Fruit fly (Drosophila melanogaster) whole organism, embryonic: ENCODE measurements around the gene wdb.
A peak's percentile ranks its signal among the peaks of the same experiment; 100 is the strongest.

ENCODE experiments used
- ATbp ChIP-seq: fragments of 200-800 bp; sonication (Bioruptor generic); optimal IDR thresholded peaks from 2 replicates; lab custom pipeline; 2017; ENCODE audit warnings: missing biosample characterization, mild to moderate bottlenecking, missing genetic modification characterization, missing genetic modification reagents
- Adf1 ChIP-seq: fragments of 200-800 bp; sonication (Bioruptor generic); IDR thresholded peaks from 2 replicates; pipeline ENCODE4 v1.3.6; 2022; ENCODE audit warnings: missing biosample characterization, missing genetic modification characterization
- Atf6 ChIP-seq: fragments of 200-800 bp; sonication (Bioruptor generic); IDR thresholded peaks from 2 replicates; pipeline ENCODE4 v1.3.6; 2022; ENCODE audit warnings: missing biosample characterization, missing genetic modification characterization
- BEAF-32 ChIP-seq: fragments of 200-800 bp; sonication (Bioruptor generic); optimal IDR thresholded peaks from 3 replicates; lab custom pipeline; 2017; ENCODE audit warnings: missing biosample characterization, missing genetic modification characterization, mild to moderate bottlenecking, moderate library complexity, missing genetic modification reagents
- CG10366 ChIP-seq: fragments of 200-800 bp; sonication (Bioruptor generic); IDR thresholded peaks from 2 replicates; pipeline ENCODE4 v1.3.6; 2022; ENCODE audit warnings: missing biosample characterization, missing genetic modification characterization
- CG10654 ChIP-seq: fragments of 200-800 bp; sonication (Bioruptor generic); optimal IDR thresholded peaks from 2 replicates; lab custom pipeline; 2016; ENCODE audit warnings: missing biosample characterization, missing genetic modification characterization
- CG11247 ChIP-seq: fragments of 200-800 bp; sonication (Bioruptor generic); IDR thresholded peaks from 2 replicates; pipeline ENCODE4 v1.3.6; 2022; ENCODE audit warnings: missing biosample characterization, missing genetic modification characterization
- CG12104 ChIP-seq: fragments of 200-800 bp; sonication (Bioruptor generic); optimal IDR thresholded peaks from 3 replicates; lab custom pipeline; 2016; ENCODE audit warnings: missing biosample characterization, missing genetic modification characterization
- CG12155 ChIP-seq: fragments of 200-800 bp; sonication (Bioruptor generic); optimal IDR thresholded peaks from 3 replicates; lab custom pipeline; 2016; ENCODE audit warnings: missing biosample characterization, missing genetic modification characterization
- CG12942 ChIP-seq: fragments of 200-800 bp; sonication (Bioruptor generic); optimal IDR thresholded peaks from 3 replicates; lab custom pipeline; 2016; ENCODE audit warnings: missing biosample characterization, missing genetic modification characterization
- CG15479 ChIP-seq: fragments of 200-800 bp; sonication (Bioruptor generic); optimal IDR thresholded peaks from 3 replicates; lab custom pipeline; 2019; ENCODE audit warnings: missing biosample characterization, mild to moderate bottlenecking, missing genetic modification characterization, moderate library complexity
- CG16815 ChIP-seq: fragments of 200-800 bp; sonication (Bioruptor generic); optimal IDR thresholded peaks from 3 replicates; lab custom pipeline; 2017; ENCODE audit warnings: missing biosample characterization, mild to moderate bottlenecking, missing genetic modification characterization
- CG17186 ChIP-seq: fragments of 200-800 bp; sonication (Bioruptor generic); optimal IDR thresholded peaks from 3 replicates; lab custom pipeline; 2017; ENCODE audit warnings: missing biosample characterization, missing genetic modification reagents, missing genetic modification characterization
- CG17802 ChIP-seq: fragments of 200-800 bp; sonication (Bioruptor generic); optimal IDR thresholded peaks from 2 replicates; lab custom pipeline; 2018; ENCODE audit warnings: missing biosample characterization, mild to moderate bottlenecking, missing genetic modification characterization, moderate library complexity
- CG2129 ChIP-seq: fragments of 200-800 bp; sonication (Bioruptor generic); IDR thresholded peaks from 2 replicates; pipeline ENCODE4 v1.3.6; 2022; ENCODE audit warnings: missing biosample characterization, missing genetic modification characterization; ENCODE audit not compliant: partially characterized antibody
- CG2199 ChIP-seq: fragments of 200-800 bp; sonication (Bioruptor generic); IDR thresholded peaks from 3 replicates; pipeline ENCODE4 v1.3.6; 2022; ENCODE audit warnings: missing biosample characterization, missing genetic modification characterization
- CG2678 ChIP-seq: fragments of 200-800 bp; sonication (Bioruptor generic); optimal IDR thresholded peaks from 3 replicates; lab custom pipeline; 2019; ENCODE audit warnings: missing biosample characterization, mild to moderate bottlenecking, missing genetic modification characterization, moderate library complexity
- CG3065 ChIP-seq: fragments of 200-800 bp; sonication (Bioruptor generic); optimal IDR thresholded peaks from 2 replicates; lab custom pipeline; 2016; ENCODE audit warnings: missing biosample characterization, missing genetic modification characterization
- CG31224 ChIP-seq: fragments of 200-800 bp; sonication (Bioruptor generic); IDR thresholded peaks from 2 replicates; pipeline ENCODE4 v1.3.6; 2022; ENCODE audit warnings: missing biosample characterization, missing genetic modification characterization
- CG31388 ChIP-seq: fragments of 200-800 bp; sonication (Bioruptor generic); optimal IDR thresholded peaks from 2 replicates; lab custom pipeline; 2016; ENCODE audit warnings: missing biosample characterization, missing genetic modification characterization
- CG4360 ChIP-seq: fragments of 200-800 bp; sonication (Bioruptor generic); IDR thresholded peaks from 2 replicates; pipeline ENCODE4 v1.3.6; 2022; ENCODE audit warnings: missing biosample characterization, missing genetic modification characterization
- CG4424 ChIP-seq: fragments of 200-800 bp; sonication (Bioruptor generic); optimal IDR thresholded peaks from 3 replicates; lab custom pipeline; 2016; ENCODE audit warnings: missing biosample characterization, missing genetic modification characterization
- CG4854 ChIP-seq: fragments of 200-800 bp; sonication (Bioruptor generic); optimal IDR thresholded peaks from 2 replicates; lab custom pipeline; 2016; ENCODE audit warnings: missing biosample characterization, missing genetic modification characterization, inconsistent platforms
- CG7357 ChIP-seq: fragments of 200-800 bp; sonication (Bioruptor generic); IDR thresholded peaks from 3 replicates; pipeline ENCODE4 v1.3.6; 2022; ENCODE audit warnings: missing biosample characterization, missing genetic modification characterization
- CG7372 ChIP-seq: fragments of 200-800 bp; sonication (Bioruptor generic); IDR thresholded peaks from 2 replicates; pipeline ENCODE4 v1.3.6; 2022; ENCODE audit warnings: missing biosample characterization, missing genetic modification characterization
- CG8924 ChIP-seq: fragments of 200-800 bp; optimal IDR thresholded peaks from 3 replicates; lab custom pipeline; 2019; ENCODE audit warnings: missing biosample characterization, mild to moderate bottlenecking, missing genetic modification characterization, moderate library complexity
- CG8944 ChIP-seq: fragments of 200-800 bp; sonication (Bioruptor generic); optimal IDR thresholded peaks from 3 replicates; lab custom pipeline; 2016; ENCODE audit warnings: missing biosample characterization, missing genetic modification characterization
- CG9609 ChIP-seq: fragments of 200-800 bp; sonication (Bioruptor generic); optimal IDR thresholded peaks from 3 replicates; lab custom pipeline; 2016; ENCODE audit warnings: missing biosample characterization, missing genetic modification characterization
- Dll ChIP-seq: fragments of 200-800 bp; sonication (Bioruptor generic); IDR thresholded peaks from 4 replicates; pipeline ENCODE4 v1.3.6; 2022; ENCODE audit warnings: missing biosample characterization, missing genetic modification characterization; ENCODE audit not compliant: partially characterized antibody
- Fer3 ChIP-seq: fragments of 200-800 bp; sonication (Bioruptor generic); optimal IDR thresholded peaks from 2 replicates; lab custom pipeline; 2018; ENCODE audit warnings: missing biosample characterization, mild to moderate bottlenecking, missing genetic modification characterization, moderate library complexity
- Hmx ChIP-seq: fragments of 200-800 bp; sonication (Bioruptor generic); optimal IDR thresholded peaks from 2 replicates; lab custom pipeline; 2016; ENCODE audit warnings: missing biosample characterization, missing genetic modification characterization
- Jarid2 ChIP-seq: fragments of 200-800 bp; sonication (Bioruptor generic); optimal IDR thresholded peaks from 3 replicates; lab custom pipeline; 2017; ENCODE audit warnings: mild to moderate bottlenecking, missing biosample characterization, missing genetic modification reagents, missing genetic modification characterization
- Lhr ChIP-seq: fragments of 200-800 bp; sonication (Bioruptor generic); optimal IDR thresholded peaks from 3 replicates; lab custom pipeline; 2017; ENCODE audit warnings: mild to moderate bottlenecking, missing biosample characterization, missing genetic modification reagents, missing genetic modification characterization
- Pdp1 ChIP-seq, 2 experiments: fragments of 200-800 bp; sonication (Bioruptor generic); optimal IDR thresholded peaks; 3 replicates each; lab custom pipeline; 2016; ENCODE audit warnings: missing biosample characterization in 2 of 2, missing genetic modification characterization in 2 of 2, mild to moderate bottlenecking in 1 of 2, moderate library complexity in 1 of 2
- TFAM ChIP-seq: fragments of 200-800 bp; sonication (Bioruptor generic); optimal IDR thresholded peaks from 2 replicates; lab custom pipeline; 2017; ENCODE audit warnings: missing biosample characterization, missing genetic modification characterization, inconsistent platforms
- abd-A ChIP-seq: fragments of 200-800 bp; sonication (Bioruptor generic); optimal IDR thresholded peaks from 3 replicates; lab custom pipeline; 2019; ENCODE audit warnings: missing biosample characterization, mild to moderate bottlenecking, missing genetic modification characterization, moderate library complexity
- ash1 ChIP-seq: fragments of 200-800 bp; sonication (Bioruptor generic); optimal IDR thresholded peaks from 2 replicates; lab custom pipeline; 2018; ENCODE audit warnings: missing biosample characterization, mild to moderate bottlenecking, missing genetic modification characterization
- btn ChIP-seq: fragments of 200-800 bp; sonication (Bioruptor generic); optimal IDR thresholded peaks from 2 replicates; lab custom pipeline; 2016; ENCODE audit warnings: missing biosample characterization, missing genetic modification characterization
- chinmo ChIP-seq: fragments of 200-800 bp; sonication (Bioruptor generic); IDR thresholded peaks from 4 replicates; pipeline ENCODE4 v1.3.6; 2022; ENCODE audit warnings: missing biosample characterization, missing genetic modification characterization; ENCODE audit not compliant: partially characterized antibody
- disco-r ChIP-seq: fragments of 200-800 bp; sonication (Bioruptor generic); optimal IDR thresholded peaks from 2 replicates; lab custom pipeline; 2016; ENCODE audit warnings: missing biosample characterization, missing genetic modification characterization
- ems ChIP-seq: fragments of 200-800 bp; sonication (Bioruptor generic); optimal IDR thresholded peaks from 3 replicates; lab custom pipeline; 2016; ENCODE audit warnings: missing biosample characterization, missing genetic modification characterization
- eyg ChIP-seq: fragments of 200-800 bp; sonication (Bioruptor generic); optimal IDR thresholded peaks from 3 replicates; lab custom pipeline; 2016; ENCODE audit warnings: missing biosample characterization, missing genetic modification characterization
- gcm ChIP-seq: fragments of 200-800 bp; sonication (Bioruptor generic); optimal IDR thresholded peaks from 2 replicates; lab custom pipeline; 2019; ENCODE audit warnings: missing biosample characterization, mild to moderate bottlenecking, missing genetic modification characterization, moderate library complexity
- inv ChIP-seq: fragments of 200-800 bp; sonication (Bioruptor generic); IDR thresholded peaks from 2 replicates; pipeline ENCODE4 v1.3.6; 2022; ENCODE audit warnings: missing biosample characterization, missing genetic modification characterization; ENCODE audit not compliant: partially characterized antibody
- lilli ChIP-seq: fragments of 200-800 bp; sonication (Bioruptor generic); optimal IDR thresholded peaks from 3 replicates; lab custom pipeline; 2016; ENCODE audit warnings: missing biosample characterization, missing genetic modification characterization
- pfk ChIP-seq: fragments of 200-800 bp; sonication (Bioruptor generic); optimal IDR thresholded peaks from 2 replicates; lab custom pipeline; 2018; ENCODE audit warnings: missing biosample characterization, mild to moderate bottlenecking, missing genetic modification characterization, moderate library complexity
- rib ChIP-seq: fragments of 200-800 bp; sonication (Bioruptor generic); IDR thresholded peaks from 2 replicates; pipeline ENCODE4 v1.3.6; 2022; ENCODE audit warnings: missing biosample characterization, missing genetic modification characterization
- row ChIP-seq: fragments of 200-800 bp; sonication (Bioruptor generic); IDR thresholded peaks from 3 replicates; pipeline ENCODE4 v1.3.6; 2022; ENCODE audit warnings: missing biosample characterization, missing genetic modification characterization
- scrt ChIP-seq: fragments of 200-800 bp; sonication (Bioruptor generic); optimal IDR thresholded peaks from 2 replicates; lab custom pipeline; 2018; ENCODE audit warnings: missing biosample characterization, mild to moderate bottlenecking, missing genetic modification characterization, moderate library complexity
- slbo ChIP-seq: fragments of 200-800 bp; sonication (Bioruptor generic); IDR thresholded peaks from 2 replicates; pipeline ENCODE4 v1.3.6; 2022; ENCODE audit warnings: missing biosample characterization, missing genetic modification characterization
- slou ChIP-seq: fragments of 200-800 bp; sonication (Bioruptor generic); optimal IDR thresholded peaks from 3 replicates; lab custom pipeline; 2016; ENCODE audit warnings: missing biosample characterization, missing genetic modification characterization

The wdb gene

DNA sequence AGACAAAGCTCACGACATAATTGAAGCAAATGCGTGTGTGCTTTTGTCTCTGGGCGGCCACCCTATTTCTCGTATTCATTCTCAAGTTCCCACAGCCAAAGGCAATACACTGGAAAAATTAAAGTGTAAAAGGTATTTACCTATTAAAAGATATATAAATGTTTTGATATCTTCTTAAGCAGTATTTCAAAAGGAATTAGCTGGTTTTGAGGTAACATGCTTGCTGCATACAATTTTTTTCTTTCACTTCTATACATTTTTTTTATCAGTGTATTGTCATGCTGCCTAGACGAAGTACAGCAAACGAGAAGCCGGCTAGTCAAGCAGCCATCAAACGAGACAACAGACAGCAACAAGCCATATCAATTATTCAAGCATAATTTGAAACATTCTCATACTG, 31.8 kb upstream of the wdb start (continued):
- TF ChIP-seq CG12155 (GFP tag; lab: Kevin White, UChicago) (no peak), lilli (GFP tag; lab: Kevin White, UChicago) (no peak), Adf1 (GFP tag; lab: Robert Waterston, UW) (no peak), CG7372 (GFP tag; lab: Robert Waterston, UW) (0 out of 2 replicates have a peak, but pooled peaks have one; percentile 8), CG4854 (no peak), scrt (GFP tag; lab: Kevin White, UChicago) (peak; percentile 61), CG2678 (tag; lab: Kevin White, UChicago) (peak; percentile 41), Fer3 (peak; percentile 27), Dll (no peak), row (GFP tag; lab: Robert Waterston, UW) (peak; percentile 45; the same call in 1 of the 3 replicates), CG4360 (no peak), ATbp (GFP tag; lab: Kevin White, UChicago) (no peak), inv (GFP tag; lab: Robert Waterston, UW) (no peak), CG2199 (GFP tag; lab: Robert Waterston, UW) (no peak), CG3065 (GFP tag; lab: Kevin White, UChicago) (no peak), btn (GFP tag; lab: Kevin White, UChicago) (no peak), CG7357 (GFP tag; lab: Robert Waterston, UW) (no peak), ems (GFP tag; lab: Kevin White, UChicago) (no peak), CG16815 (GFP tag; lab: Kevin White, UChicago) (no peak), CG2129 (GFP tag; lab: Robert Waterston, UW) (no peak), slou (GFP tag; lab: Kevin White, UChicago) (no peak), disco-r (GFP tag; lab: Kevin White, UChicago) (no peak), gcm (no peak), CG9609 (GFP tag; lab: Kevin White, UChicago) (no peak), Pdp1 (GFP tag; optimal IDR thresholded peaks at IDR 0.05; lab: Kevin White, UChicago) (no peak), Jarid2 (no peak), BEAF-32 (GFP tag; lab: Kevin White, UChicago) (no peak), CG4424 (GFP tag; lab: Kevin White, UChicago) (no peak), pfk (GFP tag; lab: Kevin White, UChicago) (no peak), Lhr (GFP tag; lab: Kevin White, UChicago) (no peak), CG8944 (no peak), abd-A (tag; lab: Kevin White, UChicago) (no peak), eyg (no peak), CG15479 (GFP tag; lab: Kevin White, UChicago) (no peak), chinmo (no peak), CG11247 (GFP tag; lab: Robert Waterston, UW) (no peak), CG10654 (GFP tag; lab: Kevin White, UChicago) (no peak), CG10366 (GFP tag; lab: Robert Waterston, UW) (no peak), CG12104 (GFP tag; lab: Kevin White, UChicago) (no peak), CG17186 (no peak), TFAM (GFP tag; lab: Kevin White, UChicago) (no peak), slbo (GFP tag; lab: Robert Waterston, UW) (peak; percentile 52), CG31224 (GFP tag; lab: Robert Waterston, UW) (no peak), rib (GFP tag; lab: Robert Waterston, UW) (no peak), Atf6 (peak; percentile 57; the same call in 1 of the 2 replicates), CG8924 (tag; lab: Kevin White, UChicago) (peak; percentile 13), CG12942 (no peak), CG31388 (GFP tag; lab: Kevin White, UChicago) (no peak), Hmx (no peak), ash1 (GFP tag; lab: Kevin White, UChicago) (no peak), CG17802 (no peak)
